Fruit fly (Drosophila melanogaster) S2 (cell line): ENCODE results near the gene RFeSP.

Experiments used
- CG8478 ChIP-seq: fragments of >200 bp; optimal IDR thresholded peaks from 2 replicates; lab custom pipeline; 2018
- CTCF ChIP-seq, 2 experiments: fragments of >200 bp; optimal IDR thresholded peaks; 2 replicates each; lab custom pipeline; 2018

RFeSP gene

dm6 chr2L:1579800-1580199 is 34.2 kb downstream of the RFeSP start:
- no peak for TF ChIP-seq CTCF (optimal IDR thresholded peaks at IDR 0.05; lab: Kevin White, UChicago)
- TF ChIP-seq CG8478 (lab: Kevin White, UChicago): no peak

DNA sequence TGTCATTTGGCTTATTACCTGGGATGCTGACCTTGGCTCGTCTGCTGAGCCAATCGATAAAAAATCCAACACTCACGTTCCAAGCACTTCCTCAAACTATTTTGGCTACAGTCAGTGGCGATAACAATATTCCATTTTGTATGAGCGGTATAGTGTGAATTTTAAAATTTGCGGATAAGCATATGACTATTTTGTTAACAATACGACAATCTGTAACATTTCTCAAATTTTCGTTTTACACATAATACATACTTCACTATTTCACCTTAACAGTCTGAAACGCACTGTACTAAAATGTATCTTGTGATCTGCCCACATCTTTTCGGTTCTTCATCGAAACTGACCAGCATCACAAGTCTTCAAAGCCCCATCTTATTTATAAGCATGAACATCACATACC is 34.7 kb downstream of the RFeSP start:
- no peak for TF ChIP-seq CG8478 (lab: Kevin White, UChicago)
- no peak for TF ChIP-seq CTCF (optimal IDR thresholded peaks at IDR 0.05; lab: Kevin White, UChicago)

dm6 chr2L:1575604-1576003 is 38.4 kb downstream of the RFeSP start:
- no peak for TF ChIP-seq CTCF (optimal IDR thresholded peaks at IDR 0.05; lab: Kevin White, UChicago)
- TF ChIP-seq CG8478 (lab: Kevin White, UChicago): no peak

dm6 chr2L:1574009-1574408 is 40.0 kb downstream of the RFeSP start:
- TF ChIP-seq CTCF (optimal IDR thresholded peaks at IDR 0.05; lab: Kevin White, UChicago) (no peak), CG8478 (lab: Kevin White, UChicago) (no peak)

- no peak for TF ChIP-seq CG8478 (lab: Kevin White, UChicago)
- no peak for TF ChIP-seq CTCF (optimal IDR thresholded peaks at IDR 0.05; lab: Kevin White, UChicago)
Measured at dm6 chr2L:1568631-1569030, 45.3 kb downstream of the RFeSP start.
